Worm (Caenorhabditis elegans): Measurements from ENCODE around the gene pid-1.

pid-1 gene

ce11 chrII:7676307-7676905, 13.9 kb downstream of the pid-1 start (continued):
- TF ChIP-seq elt-2 (tag; optimal IDR thresholded peaks at IDR 0.05) (peak; percentile 9), syd-9 (tag; optimal IDR thresholded peaks at IDR 0.05) (no peak), eyg-1 (tag; optimal IDR thresholded peaks at IDR 0.05) (no peak), K09A11.1 (tag; optimal IDR thresholded peaks at IDR 0.05; ENCODE audit: insufficient read depth) (no peak), odd-2 (tag; optimal IDR thresholded peaks at IDR 0.05) (no peak), zip-5 (tag; optimal IDR thresholded peaks at IDR 0.05) (no peak), ceh-19 (GFP tag; optimal IDR thresholded peaks at IDR 0.05) (peak; percentile 11), hlh-15 (tag; optimal IDR thresholded peaks at IDR 0.05) (no peak), C08G9.2 (tag; optimal IDR thresholded peaks at IDR 0.05) (no peak), lin-11 (tag; optimal IDR thresholded peaks at IDR 0.05) (peak; percentile 6), fkh-10 (GFP tag; optimal IDR thresholded peaks at IDR 0.05) (peak; percentile 39), ceh-2 (tag; optimal IDR thresholded peaks at IDR 0.05) (no peak), unc-3 (GFP tag; conservative IDR thresholded peaks at IDR 0.05) (no peak), unc-3 (tag; optimal IDR thresholded peaks at IDR 0.05) (no peak), ztf-16 (tag; optimal IDR thresholded peaks at IDR 0.05) (no peak), ceh-34 (tag; optimal IDR thresholded peaks at IDR 0.05) (no peak), sdc-2 (tag; optimal IDR thresholded peaks at IDR 0.05) (no peak), unc-86 (tag; optimal IDR thresholded peaks at IDR 0.05) (no peak), unc-55 (GFP tag; optimal IDR thresholded peaks at IDR 0.05) (peak; percentile 4), pat-9 (tag; optimal IDR thresholded peaks at IDR 0.05) (no peak), ceh-6 (GFP tag; optimal IDR thresholded peaks at IDR 0.05) (no peak), fax-1 (tag; optimal IDR thresholded peaks at IDR 0.05) (no peak), ets-4 (tag; optimal IDR thresholded peaks at IDR 0.05) (no peak), pha-4 (tag; optimal IDR thresholded peaks at IDR 0.05) (no peak), che-1 (tag; optimal IDR thresholded peaks at IDR 0.05) (no peak)

- TF ChIP-seq pros-1 (tag; optimal IDR thresholded peaks at IDR 0.05) (no peak), ceh-30 (tag; optimal IDR thresholded peaks at IDR 0.05) (no peak), fax-1 (tag; optimal IDR thresholded peaks at IDR 0.05) (no peak), che-1 (tag; optimal IDR thresholded peaks at IDR 0.05) (no peak), ets-4 (tag; optimal IDR thresholded peaks at IDR 0.05) (no peak), T23F11.4 (GFP tag; optimal IDR thresholded peaks at IDR 0.05) (no peak), ref-2 (tag; optimal IDR thresholded peaks at IDR 0.05) (no peak), unc-3 (GFP tag; conservative IDR thresholded peaks at IDR 0.05) (no peak), unc-3 (tag; optimal IDR thresholded peaks at IDR 0.05) (no peak), Y22D7AL.16 (tag; optimal IDR thresholded peaks at IDR 0.05) (no peak), ceh-48 (tag; optimal IDR thresholded peaks at IDR 0.05) (no peak), nfya-1 (tag; optimal IDR thresholded peaks at IDR 0.05) (no peak), syd-9 (tag; optimal IDR thresholded peaks at IDR 0.05) (no peak)
Observed at ce11 chrII:7675752-7676151, 14.6 kb downstream of the pid-1 start.

ce11 chrII:7671705-7672104, 18.7 kb downstream of the pid-1 start, which contains the start of gene lir-1:
TSS of gene lir-1 (plus strand) at chrII:7672005.
- no peak for TF ChIP-seq C38D4.7 (GFP tag; optimal IDR thresholded peaks at IDR 0.05)
- TF ChIP-seq ceh-30 (tag; optimal IDR thresholded peaks at IDR 0.05) = no peak
- TF ChIP-seq ref-2 (tag; optimal IDR thresholded peaks at IDR 0.05) = no peak
- no peak for TF ChIP-seq unc-42 (tag; optimal IDR thresholded peaks at IDR 0.05)
- no peak for TF ChIP-seq ceh-34 (tag; optimal IDR thresholded peaks at IDR 0.05)
- TF ChIP-seq Y22D7AL.16 (tag; optimal IDR thresholded peaks at IDR 0.05) = no peak
- TF ChIP-seq che-1 (tag; optimal IDR thresholded peaks at IDR 0.05) = no peak
- TF ChIP-seq npax-4 (tag; optimal IDR thresholded peaks at IDR 0.05) = no peak
- no peak for TF ChIP-seq ttx-3 (tag; optimal IDR thresholded peaks at IDR 0.05)
- no peak for TF ChIP-seq hlh-6 (tag; optimal IDR thresholded peaks at IDR 0.05)
